Worm (Caenorhabditis elegans) whole organism, L3 larva: ENCODE measurements around the gene ncap-1.

Experiments
- R02D3.7 ChIP-seq: fragments of 150-350 bp; optimal IDR thresholded peaks from 2 replicates; lab custom pipeline; 2014; ENCODE audit warnings: missing biosample characterization, missing genetic modification characterization
- ZK546.5 ChIP-seq: sonication (generic microtip); optimal IDR thresholded peaks from 2 replicates; lab custom pipeline; 2017; ENCODE audit warnings: missing biosample characterization, missing genetic modification characterization
- ama-1 ChIP-seq: fragments of 150-350 bp; optimal IDR thresholded peaks from 2 replicates; lab custom pipeline; 2018
- ceh-16 ChIP-seq: sonication (generic microtip); optimal IDR thresholded peaks from 2 replicates; lab custom pipeline; 2017; ENCODE audit warnings: missing biosample characterization, missing genetic modification characterization
- ceh-28 ChIP-seq: fragments of 150-350 bp; optimal IDR thresholded peaks from 2 replicates; lab custom pipeline; 2014; ENCODE audit warnings: missing biosample characterization, missing genetic modification reagents, missing genetic modification characterization
- ceh-82 ChIP-seq: fragments of 150-350 bp; optimal IDR thresholded peaks from 2 replicates; lab custom pipeline; 2014; ENCODE audit warnings: missing biosample characterization, missing genetic modification characterization
- ceh-9 ChIP-seq: sonication (generic microtip); optimal IDR thresholded peaks from 2 replicates; lab custom pipeline; 2018; ENCODE audit warnings: missing biosample characterization, missing genetic modification characterization
- daf-12 ChIP-seq: fragments of 150-350 bp; optimal IDR thresholded peaks from 2 replicates; lab custom pipeline; 2014; ENCODE audit warnings: missing biosample characterization, missing genetic modification reagents, missing genetic modification characterization
- egl-27 ChIP-seq: sonication (generic microtip); optimal IDR thresholded peaks from 4 replicates; lab custom pipeline; 2017; ENCODE audit warnings: missing biosample characterization, missing genetic modification reagents, missing genetic modification characterization
- egl-5 ChIP-seq: fragments of 150-350 bp; optimal IDR thresholded peaks from 2 replicates; lab custom pipeline; 2017; ENCODE audit warnings: missing biosample characterization, missing genetic modification reagents, missing genetic modification characterization, inconsistent platforms
- elt-1 ChIP-seq: fragments of 150-350 bp; optimal IDR thresholded peaks from 2 replicates; lab custom pipeline; 2014; ENCODE audit warnings: missing biosample characterization, missing genetic modification characterization
- elt-2 ChIP-seq: sonication (generic microtip); optimal IDR thresholded peaks from 2 replicates; lab custom pipeline; 2016; ENCODE audit warnings: missing genetic modification reagents, mild to moderate bottlenecking, missing genetic modification characterization, missing compliant biosample characterization
- elt-3 ChIP-seq, 3 experiments: fragments of 150-350 bp in 1 of 3; sonication (generic microtip) in 2 of 3; optimal IDR thresholded peaks; 2 replicates in 2 of 3; 4 replicates in 1 of 3; lab custom pipeline; 2014 to 2017; ENCODE audit warnings: missing biosample characterization in 3 of 3, missing genetic modification characterization in 3 of 3
- fkh-10 ChIP-seq: sonication (generic microtip); optimal IDR thresholded peaks from 2 replicates; lab custom pipeline; 2017; ENCODE audit warnings: missing biosample characterization, missing genetic modification reagents, missing genetic modification characterization
- fkh-2 ChIP-seq: fragments of 150-350 bp; optimal IDR thresholded peaks from 2 replicates; lab custom pipeline; 2014; ENCODE audit warnings: missing biosample characterization, missing genetic modification reagents, missing genetic modification characterization
- fos-1 ChIP-seq: fragments of 150-350 bp; optimal IDR thresholded peaks from 2 replicates; lab custom pipeline; 2014; ENCODE audit warnings: missing biosample characterization, missing genetic modification characterization
- hmg-11 ChIP-seq: sonication (generic microtip); optimal IDR thresholded peaks from 2 replicates; lab custom pipeline; 2016; ENCODE audit warnings: missing genetic modification characterization, missing compliant biosample characterization
- jun-1 ChIP-seq: fragments of 150-350 bp; optimal IDR thresholded peaks from 2 replicates; lab custom pipeline; 2014; ENCODE audit warnings: missing biosample characterization, missing genetic modification reagents, missing genetic modification characterization
- lin-15B ChIP-seq: fragments of 150-350 bp; optimal IDR thresholded peaks from 2 replicates; lab custom pipeline; 2014; ENCODE audit warnings: missing biosample characterization, missing genetic modification characterization
- lin-39 ChIP-seq: fragments of 150-350 bp; optimal IDR thresholded peaks from 2 replicates; lab custom pipeline; 2018; ENCODE audit warnings: missing biosample characterization, missing genetic modification reagents, missing genetic modification characterization
- lsy-12 ChIP-seq: sonication (generic microtip); optimal IDR thresholded peaks from 2 replicates; lab custom pipeline; 2016; ENCODE audit warnings: mild to moderate bottlenecking, missing genetic modification characterization, missing compliant biosample characterization
- mdl-1 ChIP-seq: fragments of 150-350 bp; optimal IDR thresholded peaks from 2 replicates; lab custom pipeline; 2014; ENCODE audit warnings: missing biosample characterization, missing genetic modification characterization
- nfya-1 ChIP-seq: sonication (generic microtip); optimal IDR thresholded peaks from 2 replicates; lab custom pipeline; 2017; ENCODE audit warnings: missing genetic modification characterization, mild to moderate bottlenecking, missing compliant biosample characterization, antibody characterized with exemption, moderate library complexity; ENCODE audit not compliant: insufficient read depth
- nhr-11 ChIP-seq: fragments of 150-350 bp; optimal IDR thresholded peaks from 2 replicates; lab custom pipeline; 2014; ENCODE audit warnings: missing biosample characterization, missing genetic modification characterization
- nhr-12 ChIP-seq: fragments of 150-350 bp; optimal IDR thresholded peaks from 2 replicates; lab custom pipeline; 2014; ENCODE audit warnings: missing biosample characterization, missing genetic modification characterization
- nhr-23 ChIP-seq: fragments of 150-350 bp; optimal IDR thresholded peaks from 2 replicates; lab custom pipeline; 2014; ENCODE audit warnings: missing biosample characterization, missing genetic modification reagents, missing genetic modification characterization
- nhr-237 ChIP-seq: fragments of 150-350 bp; optimal IDR thresholded peaks from 2 replicates; lab custom pipeline; 2014; ENCODE audit warnings: missing biosample characterization, missing genetic modification characterization
- nhr-25 ChIP-seq: sonication (generic microtip); optimal IDR thresholded peaks from 2 replicates; lab custom pipeline; 2017; ENCODE audit warnings: missing biosample characterization, missing genetic modification characterization
- nhr-43 ChIP-seq: sonication (generic microtip); optimal IDR thresholded peaks from 2 replicates; lab custom pipeline; 2016; ENCODE audit warnings: mild to moderate bottlenecking, missing genetic modification characterization, missing compliant biosample characterization; ENCODE audit not compliant: poor library complexity, severe bottlenecking
- nhr-67 ChIP-seq: fragments of 150-350 bp; optimal IDR thresholded peaks from 2 replicates; lab custom pipeline; 2014; ENCODE audit warnings: missing biosample characterization, missing genetic modification characterization
- nhr-76 ChIP-seq: fragments of 150-350 bp; sonication (generic microtip); optimal IDR thresholded peaks from 5 replicates; lab custom pipeline; 2014; ENCODE audit warnings: missing biosample characterization, missing genetic modification characterization
- nhr-77 ChIP-seq: fragments of 150-350 bp; optimal IDR thresholded peaks from 2 replicates; lab custom pipeline; 2014; ENCODE audit warnings: missing biosample characterization, missing genetic modification characterization
- pha-4 ChIP-seq: fragments of 150-350 bp; optimal IDR thresholded peaks from 2 replicates; lab custom pipeline; 2014; ENCODE audit warnings: missing biosample characterization, missing genetic modification reagents, missing genetic modification characterization
- pqm-1 ChIP-seq: fragments of 150-350 bp; optimal IDR thresholded peaks from 2 replicates; lab custom pipeline; 2017; ENCODE audit warnings: missing biosample characterization, missing genetic modification characterization, inconsistent platforms
- sea-2 ChIP-seq: fragments of 150-350 bp; sonication (generic microtip); optimal IDR thresholded peaks from 4 replicates; lab custom pipeline; 2014; ENCODE audit warnings: missing biosample characterization, missing genetic modification reagents, missing genetic modification characterization
- skn-1 ChIP-seq: fragments of 150-350 bp; optimal IDR thresholded peaks from 2 replicates; lab custom pipeline; 2014; ENCODE audit warnings: missing biosample characterization, missing genetic modification characterization
- snpc-4 ChIP-seq: fragments of 150-350 bp; optimal IDR thresholded peaks from 2 replicates; lab custom pipeline; 2014; ENCODE audit warnings: missing biosample characterization, missing genetic modification characterization
- tbx-2 ChIP-seq: sonication (generic microtip); optimal IDR thresholded peaks from 2 replicates; lab custom pipeline; 2016; ENCODE audit warnings: mild to moderate bottlenecking, missing genetic modification characterization, missing compliant biosample characterization
- unc-39 ChIP-seq: sonication (generic microtip); optimal IDR thresholded peaks from 4 replicates; lab custom pipeline; 2017; ENCODE audit warnings: missing biosample characterization, missing genetic modification characterization
- unc-62 ChIP-seq: fragments of 150-350 bp; sonication (generic microtip); optimal IDR thresholded peaks from 4 replicates; lab custom pipeline; 2014; ENCODE audit warnings: missing biosample characterization, missing genetic modification reagents, missing genetic modification characterization
- zag-1 ChIP-seq: fragments of 150-350 bp; optimal IDR thresholded peaks from 2 replicates; lab custom pipeline; 2014; ENCODE audit warnings: missing biosample characterization, missing genetic modification characterization
- ztf-11 ChIP-seq: fragments of 150-350 bp; optimal IDR thresholded peaks from 2 replicates; lab custom pipeline; 2014; ENCODE audit warnings: missing biosample characterization, missing genetic modification characterization
- ztf-4 ChIP-seq: fragments of 150-350 bp; optimal IDR thresholded peaks from 2 replicates; lab custom pipeline; 2014; ENCODE audit warnings: missing biosample characterization, missing genetic modification characterization

Gene ncap-1

DNA sequence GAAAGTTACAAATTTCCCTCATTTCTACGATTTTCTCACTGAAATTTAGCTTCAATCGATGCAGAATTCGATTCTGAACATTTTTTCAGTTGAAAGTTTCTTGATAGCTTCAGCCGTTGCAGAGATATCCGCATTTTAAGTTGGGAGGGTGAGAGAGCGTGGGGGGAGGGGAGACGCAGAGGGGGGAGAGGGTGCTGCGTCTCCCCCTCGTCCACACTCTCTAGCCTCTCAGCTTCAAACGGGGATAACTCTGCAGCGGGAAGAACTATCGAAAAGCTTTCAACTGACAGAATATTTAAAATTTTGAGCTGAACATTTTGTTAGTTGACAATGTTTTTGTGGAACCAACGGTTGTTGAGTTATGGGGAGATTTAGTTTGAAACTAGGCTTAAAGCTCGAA lies 2.7 kb upstream of the ncap-1 start:
- TF ChIP-seq nhr-77 (tag; lab: Kevin White, UChicago): no peak
- no peak for TF ChIP-seq elt-3 (tag; optimal IDR thresholded peaks at IDR 0.05; lab: Kevin White, UChicago)

DNA sequence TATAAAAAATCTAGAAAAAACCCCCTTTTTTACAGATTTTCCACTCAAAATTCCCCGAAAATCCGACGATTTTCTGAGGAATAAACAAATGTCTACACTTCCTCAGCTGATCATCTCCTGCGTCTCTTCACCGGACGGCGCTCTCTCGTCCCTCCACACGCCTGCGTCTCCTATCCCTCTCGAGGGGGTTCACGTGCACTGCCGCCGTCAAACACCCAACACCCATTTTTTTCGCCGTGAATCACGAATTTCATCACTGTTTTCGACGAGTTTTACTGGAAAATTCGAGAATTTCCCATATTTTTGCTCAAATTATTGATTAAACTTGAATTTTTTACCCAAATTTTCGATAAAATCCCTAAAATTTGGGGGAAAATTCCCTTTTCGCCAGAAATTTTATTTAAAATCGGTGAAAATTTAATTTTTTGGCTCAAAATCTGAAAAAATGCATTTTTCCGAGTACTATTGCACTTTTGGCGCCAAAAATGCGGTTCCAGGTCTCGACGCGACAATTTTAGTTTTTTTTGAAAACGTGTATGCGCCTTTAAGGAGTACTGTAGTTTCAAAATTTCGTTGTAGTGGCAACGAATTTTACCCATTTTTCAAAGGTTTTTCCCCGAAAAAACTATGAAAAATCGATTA lies 1.8 kb upstream of the ncap-1 start:
- TF ChIP-seq nfya-1 (tag; lab: Kevin White, UChicago) (peak; percentile 48), nhr-12 (tag; lab: Kevin White, UChicago) (no peak), jun-1 (tag; lab: Kevin White, UChicago) (peak; percentile 5), pqm-1 (no peak), lin-39 (tag; lab: Kevin White, UChicago) (peak; percentile 6), fos-1 (tag; lab: Kevin White, UChicago) (no peak), R02D3.7 (tag; lab: Kevin White, UChicago) (no peak), fkh-2 (tag; lab: Kevin White, UChicago) (no peak), mdl-1 (tag; lab: Kevin White, UChicago) (peak; percentile 68), nhr-77 (tag; lab: Kevin White, UChicago) (no peak), ceh-28 (peak; percentile 26), ztf-4 (tag; lab: Kevin White, UChicago) (no peak), ceh-82 (no peak), nhr-67 (tag; lab: Kevin White, UChicago) (no peak), nhr-23 (tag; lab: Kevin White, UChicago) (peak; percentile 28), tbx-2 (no peak), pha-4 (tag; lab: Kevin White, UChicago) (peak; percentile 57), ceh-16 (no peak), ceh-9 (no peak), lsy-12 (tag; lab: Kevin White, UChicago) (no peak), nhr-43 (tag; lab: Kevin White, UChicago) (no peak), ztf-11 (tag; lab: Kevin White, UChicago) (no peak), elt-1 (tag; lab: Kevin White, UChicago) (no peak), elt-3 (tag; optimal IDR thresholded peaks at IDR 0.05; lab: Kevin White, UChicago) (no peak), unc-62 (GFP tag; lab: Kevin White, UChicago) (no peak), nhr-237 (tag; lab: Kevin White, UChicago) (no peak), egl-27 (tag; lab: Kevin White, UChicago) (no peak), nhr-76 (tag; lab: Kevin White, UChicago) (no peak), zag-1 (tag; lab: Kevin White, UChicago) (no peak), ama-1 (lab: Kevin White, UChicago) (no peak), unc-39 (tag; lab: Kevin White, UChicago) (no peak), snpc-4 (tag; lab: Kevin White, UChicago) (peak; percentile 29), nhr-11 (tag; lab: Kevin White, UChicago) (no peak), lin-15B (peak; percentile 15), hmg-11 (tag; lab: Kevin White, UChicago) (peak; percentile 43), sea-2 (GFP tag; lab: Kevin White, UChicago) (no peak), elt-2 (tag; lab: Kevin White, UChicago) (peak; percentile 36), skn-1 (tag; lab: Kevin White, UChicago) (no peak), daf-12 (tag; lab: Kevin White, UChicago) (no peak), egl-5 (tag; lab: Kevin White, UChicago) (no peak), nhr-25 (tag; lab: Kevin White, UChicago) (no peak), fkh-10 (peak; percentile 26), ZK546.5 (no peak)
